Worm (Caenorhabditis elegans) whole organism, L2 larva: ENCODE measurements around the gene F54F2.6.

Experiments used
- C34F6.9 ChIP-seq: fragments of 150-350 bp; optimal IDR thresholded peaks from 2 replicates; lab custom pipeline; 2014; ENCODE audit warnings: missing biosample characterization, missing genetic modification characterization
- F13H6.1 ChIP-seq: sonication (generic microtip); optimal IDR thresholded peaks from 2 replicates; lab custom pipeline; 2016; ENCODE audit warnings: missing genetic modification characterization, missing compliant biosample characterization
- R02D3.7 ChIP-seq: fragments of 150-350 bp; optimal IDR thresholded peaks from 2 replicates; lab custom pipeline; 2014; ENCODE audit warnings: missing biosample characterization, missing genetic modification characterization
- Y55F3AM.14 ChIP-seq: fragments of 200-800 bp; sonication (Bioruptor generic); optimal IDR thresholded peaks from 2 replicates; lab custom pipeline; 2018; ENCODE audit warnings: mild to moderate bottlenecking, missing genetic modification characterization, missing compliant biosample characterization
- ZK546.5 ChIP-seq: sonication (generic microtip); optimal IDR thresholded peaks from 2 replicates; lab custom pipeline; 2017; ENCODE audit warnings: missing biosample characterization, missing genetic modification characterization
- ama-1 ChIP-seq: fragments of 150-350 bp; optimal IDR thresholded peaks from 2 replicates; lab custom pipeline; 2018; ENCODE audit warnings: inconsistent platforms
- ceh-16 ChIP-seq: fragments of 150-350 bp; optimal IDR thresholded peaks from 2 replicates; lab custom pipeline; 2014; ENCODE audit warnings: missing biosample characterization, missing genetic modification characterization
- ceh-82 ChIP-seq: fragments of 150-350 bp; optimal IDR thresholded peaks from 2 replicates; lab custom pipeline; 2014; ENCODE audit warnings: missing biosample characterization, missing genetic modification characterization
- crh-2 ChIP-seq: sonication (generic microtip); optimal IDR thresholded peaks from 2 replicates; lab custom pipeline; 2017; ENCODE audit warnings: missing biosample characterization, missing genetic modification characterization
- dmd-4 ChIP-seq: sonication (generic microtip); optimal IDR thresholded peaks from 2 replicates; lab custom pipeline; 2017; ENCODE audit warnings: missing biosample characterization, missing genetic modification characterization
- egl-27 ChIP-seq: sonication (generic microtip); optimal IDR thresholded peaks from 3 replicates; lab custom pipeline; 2017; ENCODE audit warnings: missing biosample characterization, missing genetic modification reagents, missing genetic modification characterization
- elt-1 ChIP-seq: fragments of 150-350 bp; optimal IDR thresholded peaks from 2 replicates; lab custom pipeline; 2014; ENCODE audit warnings: missing biosample characterization, missing genetic modification characterization
- elt-3 ChIP-seq: sonication (generic microtip); optimal IDR thresholded peaks from 2 replicates; lab custom pipeline; 2017; ENCODE audit warnings: missing biosample characterization, missing genetic modification characterization
- fos-1 ChIP-seq: fragments of 150-350 bp; optimal IDR thresholded peaks from 2 replicates; lab custom pipeline; 2014; ENCODE audit warnings: missing biosample characterization, missing genetic modification characterization
- gmeb-1 ChIP-seq: fragments of 150-350 bp; optimal IDR thresholded peaks from 2 replicates; lab custom pipeline; 2014; ENCODE audit warnings: missing biosample characterization, missing genetic modification characterization
- lin-11 ChIP-seq: fragments of 150-350 bp; sonication (generic microtip); optimal IDR thresholded peaks from 2 replicates; lab custom pipeline; 2014; ENCODE audit warnings: missing biosample characterization, missing genetic modification characterization, inconsistent platforms, mixed read lengths
- lin-13 ChIP-seq: fragments of 150-350 bp; optimal IDR thresholded peaks from 2 replicates; lab custom pipeline; 2014; ENCODE audit warnings: missing biosample characterization, missing genetic modification reagents, missing genetic modification characterization
- lin-39 ChIP-seq: fragments of 150-350 bp; optimal IDR thresholded peaks from 2 replicates; lab custom pipeline; 2014; ENCODE audit warnings: missing biosample characterization, missing genetic modification reagents, missing genetic modification characterization
- lsy-2 ChIP-seq, 2 experiments: fragments of 150-350 bp in 1 of 2; sonication (generic microtip) in 1 of 2; optimal IDR thresholded peaks; 2 replicates each; lab custom pipeline; 2014 to 2017; ENCODE audit warnings: missing biosample characterization in 2 of 2, missing genetic modification characterization in 2 of 2
- mab-5 ChIP-seq: fragments of 150-350 bp; optimal IDR thresholded peaks from 2 replicates; lab custom pipeline; 2014; ENCODE audit warnings: missing biosample characterization, missing genetic modification characterization
- mbf-1 ChIP-seq: sonication (generic microtip); optimal IDR thresholded peaks from 2 replicates; lab custom pipeline; 2017; ENCODE audit warnings: missing biosample characterization, missing genetic modification characterization
- mdl-1 ChIP-seq, 2 experiments: fragments of 150-350 bp in 1 of 2; sonication (generic microtip) in 1 of 2; optimal IDR thresholded peaks; 2 replicates each; lab custom pipeline; 2017; ENCODE audit warnings: missing biosample characterization in 2 of 2, missing genetic modification characterization in 2 of 2
- nhr-11 ChIP-seq: fragments of 150-350 bp; optimal IDR thresholded peaks from 2 replicates; lab custom pipeline; 2014; ENCODE audit warnings: missing biosample characterization, missing genetic modification characterization
- nhr-12 ChIP-seq: fragments of 150-350 bp; optimal IDR thresholded peaks from 2 replicates; lab custom pipeline; 2014; ENCODE audit warnings: missing biosample characterization, missing genetic modification characterization
- nhr-129 ChIP-seq: fragments of 150-350 bp; optimal IDR thresholded peaks from 2 replicates; lab custom pipeline; 2014; ENCODE audit warnings: missing biosample characterization, missing genetic modification characterization
- nhr-21 ChIP-seq: fragments of 150-350 bp; optimal IDR thresholded peaks from 2 replicates; lab custom pipeline; 2014; ENCODE audit warnings: missing biosample characterization, missing genetic modification characterization
- nhr-23 ChIP-seq: fragments of 150-350 bp; optimal IDR thresholded peaks from 2 replicates; lab custom pipeline; 2014; ENCODE audit warnings: missing biosample characterization, missing genetic modification reagents, missing genetic modification characterization
- nhr-237 ChIP-seq: fragments of 150-350 bp; optimal IDR thresholded peaks from 2 replicates; lab custom pipeline; 2014; ENCODE audit warnings: missing biosample characterization, missing genetic modification characterization
- nhr-25 ChIP-seq: fragments of 150-350 bp; sonication (generic microtip); optimal IDR thresholded peaks from 3 replicates; lab custom pipeline; 2014; ENCODE audit warnings: missing biosample characterization, missing genetic modification characterization
- nhr-6 ChIP-seq: fragments of 150-350 bp; optimal IDR thresholded peaks from 2 replicates; lab custom pipeline; 2014; ENCODE audit warnings: missing biosample characterization, missing genetic modification characterization
- nhr-77 ChIP-seq: fragments of 150-350 bp; optimal IDR thresholded peaks from 2 replicates; lab custom pipeline; 2014; ENCODE audit warnings: missing biosample characterization, missing genetic modification characterization
- peb-1 ChIP-seq: fragments of 150-350 bp; optimal IDR thresholded peaks from 2 replicates; lab custom pipeline; 2014; ENCODE audit warnings: missing biosample characterization, missing genetic modification characterization
- sem-4 ChIP-seq: fragments of 150-350 bp; optimal IDR thresholded peaks from 2 replicates; lab custom pipeline; 2014; ENCODE audit warnings: missing biosample characterization, missing genetic modification reagents, missing genetic modification characterization
- skn-1 ChIP-seq: sonication (generic microtip); optimal IDR thresholded peaks from 2 replicates; lab custom pipeline; 2017; ENCODE audit warnings: missing biosample characterization, missing genetic modification characterization
- sma-3 ChIP-seq: sonication (generic microtip); optimal IDR thresholded peaks from 2 replicates; lab custom pipeline; 2016; ENCODE audit warnings: missing genetic modification reagents, missing genetic modification characterization, missing compliant biosample characterization
- sma-9 ChIP-seq, 2 experiments: fragments of 150-350 bp in 1 of 2; sonication (generic microtip) in 1 of 2; optimal IDR thresholded peaks; 2 replicates each; lab custom pipeline; 2014 to 2016; ENCODE audit warnings: missing genetic modification characterization in 2 of 2, mild to moderate bottlenecking in 1 of 2, missing biosample characterization in 1 of 2, missing compliant biosample characterization in 1 of 2, missing genetic modification reagents in 1 of 2, moderate library complexity in 1 of 2
- snpc-4 ChIP-seq: fragments of 150-350 bp; optimal IDR thresholded peaks from 2 replicates; lab custom pipeline; 2014; ENCODE audit warnings: missing biosample characterization, missing genetic modification characterization
- unc-39 ChIP-seq: fragments of 150-350 bp; optimal IDR thresholded peaks from 2 replicates; lab custom pipeline; 2014; ENCODE audit warnings: missing biosample characterization, missing genetic modification characterization
- unc-55 ChIP-seq: fragments of 150-350 bp; sonication (generic microtip); optimal IDR thresholded peaks from 3 replicates; lab custom pipeline; 2014; ENCODE audit warnings: missing biosample characterization, missing genetic modification reagents, missing genetic modification characterization
- unc-62 ChIP-seq: fragments of 150-350 bp; optimal IDR thresholded peaks from 2 replicates; lab custom pipeline; 2014; ENCODE audit warnings: missing biosample characterization, missing genetic modification reagents, missing genetic modification characterization
- zag-1 ChIP-seq: fragments of 150-350 bp; optimal IDR thresholded peaks from 2 replicates; lab custom pipeline; 2014; ENCODE audit warnings: missing biosample characterization, missing genetic modification characterization
- ztf-11 ChIP-seq: sonication (generic microtip); optimal IDR thresholded peaks from 2 replicates; lab custom pipeline; 2017; ENCODE audit warnings: missing biosample characterization, missing genetic modification characterization
- ztf-4 ChIP-seq: fragments of 150-350 bp; optimal IDR thresholded peaks from 2 replicates; lab custom pipeline; 2014; ENCODE audit warnings: missing biosample characterization, missing genetic modification characterization

F54F2.6 gene

ce11 chrIII:8788690-8789089 is 11.8 kb downstream of the F54F2.6 start:
- TF ChIP-seq peb-1 (tag; lab: Kevin White, UChicago) (no peak), nhr-237 (tag; lab: Kevin White, UChicago) (no peak), F13H6.1 (tag; lab: Kevin White, UChicago) (peak; percentile 16), nhr-21 (tag; lab: Kevin White, UChicago) (no peak), elt-3 (no peak), nhr-11 (tag; lab: Kevin White, UChicago) (no peak), unc-55 (peak; percentile 3), sem-4 (no peak), mdl-1 (tag; optimal IDR thresholded peaks at IDR 0.05; lab: Kevin White, UChicago) (no peak), C34F6.9 (tag; lab: Kevin White, UChicago) (peak; percentile 33), snpc-4 (tag; lab: Kevin White, UChicago) (no peak), lin-13 (GFP tag; lab: Kevin White, UChicago) (no peak)

ce11 chrIII:8786077-8786476 is 14.4 kb downstream of the F54F2.6 start, which contains the start of gene K02D10.8:
Gene K02D10.8 (plus strand): TSS chrIII:8786377.
- TF ChIP-seq ZK546.5 (tag; lab: Kevin White, UChicago) (no peak), lsy-2 (tag; optimal IDR thresholded peaks at IDR 0.05; lab: Kevin White, UChicago) (no peak), nhr-77 (no peak), nhr-12 (no peak), nhr-23 (tag; lab: Kevin White, UChicago) (no peak), peb-1 (tag; lab: Kevin White, UChicago) (no peak), ceh-16 (tag; lab: Kevin White, UChicago) (no peak), nhr-21 (tag; lab: Kevin White, UChicago) (no peak), unc-39 (tag; lab: Kevin White, UChicago) (no peak), ceh-82 (no peak), zag-1 (tag; lab: Kevin White, UChicago) (no peak), mbf-1 (tag; lab: Kevin White, UChicago) (no peak), snpc-4 (tag; lab: Kevin White, UChicago) (no peak), ama-1 (lab: Kevin White, UChicago) (no peak), lin-39 (tag; lab: Kevin White, UChicago) (no peak), lin-11 (tag; lab: Kevin White, UChicago) (no peak), Y55F3AM.14 (GFP tag; lab: Kevin White, UChicago) (no peak), R02D3.7 (no peak)

ce11 chrIII:8785426-8785825 is 15.1 kb downstream of the F54F2.6 start:
- TF ChIP-seq nhr-129 (tag; lab: Kevin White, UChicago), result peak; percentile 91
- no peak for TF ChIP-seq elt-1
- no peak for TF ChIP-seq nhr-237 (tag; lab: Kevin White, UChicago)
- TF ChIP-seq R02D3.7, result no peak
- TF ChIP-seq C34F6.9 (tag; lab: Kevin White, UChicago), result peak; percentile 87
- TF ChIP-seq sem-4, result peak; percentile 12
- no peak for TF ChIP-seq mbf-1 (tag; lab: Kevin White, UChicago)
- TF ChIP-seq unc-55, result peak; percentile 54
- TF ChIP-seq crh-2 (tag; lab: Kevin White, UChicago), result peak; percentile 93
- TF ChIP-seq lsy-2 (tag; optimal IDR thresholded peaks at IDR 0.05; lab: Kevin White, UChicago), result peak in 1 of 2 experiments; percentile 59
- no peak for TF ChIP-seq lin-13 (GFP tag; lab: Kevin White, UChicago)
- peak; percentile 88 for TF ChIP-seq sma-9 (GFP tag; optimal IDR thresholded peaks at IDR 0.05; lab: Kevin White, UChicago)
- no peak for TF ChIP-seq sma-9 (tag; optimal IDR thresholded peaks at IDR 0.05; lab: Kevin White, UChicago)
- TF ChIP-seq snpc-4 (tag; lab: Kevin White, UChicago), result no peak
- TF ChIP-seq fos-1 (tag; lab: Kevin White, UChicago), result peak; percentile 57
- TF ChIP-seq F13H6.1 (tag; lab: Kevin White, UChicago), result peak; percentile 81
- peak; percentile 53 for TF ChIP-seq lin-11 (tag; lab: Kevin White, UChicago)
- TF ChIP-seq mdl-1 (tag; optimal IDR thresholded peaks at IDR 0.05; lab: Kevin White, UChicago), result peak; percentile 66 to 86
- TF ChIP-seq gmeb-1, result peak; percentile 18

ce11 chrIII:8784500-8784899 is 16.0 kb downstream of the F54F2.6 start:
- TF ChIP-seq unc-55 (peak; percentile 49), sma-3 (no peak), F13H6.1 (tag; lab: Kevin White, UChicago) (no peak), C34F6.9 (tag; lab: Kevin White, UChicago) (peak; percentile 32)

- no peak for TF ChIP-seq unc-55
- TF ChIP-seq unc-62 (GFP tag; lab: Kevin White, UChicago), result no peak
- TF ChIP-seq nhr-21 (tag; lab: Kevin White, UChicago), result no peak
- TF ChIP-seq peb-1 (tag; lab: Kevin White, UChicago), result no peak
- TF ChIP-seq lin-13 (GFP tag; lab: Kevin White, UChicago), result no peak
- TF ChIP-seq nhr-129 (tag; lab: Kevin White, UChicago), result peak; percentile 47
- no peak for TF ChIP-seq elt-1
- no peak for TF ChIP-seq mbf-1 (tag; lab: Kevin White, UChicago)
- no peak for TF ChIP-seq R02D3.7
- TF ChIP-seq egl-27, result no peak
- TF ChIP-seq ztf-4 (tag; lab: Kevin White, UChicago), result no peak
- TF ChIP-seq mab-5, result no peak
- peak in 1 of 2 experiments; percentile 4 for TF ChIP-seq lsy-2 (tag; optimal IDR thresholded peaks at IDR 0.05; lab: Kevin White, UChicago)
- no peak for TF ChIP-seq lin-39 (tag; lab: Kevin White, UChicago)
- TF ChIP-seq crh-2 (tag; lab: Kevin White, UChicago), result peak; percentile 67
- TF ChIP-seq dmd-4 (tag; lab: Kevin White, UChicago), result no peak
- TF ChIP-seq ztf-11 (tag; lab: Kevin White, UChicago), result no peak
- peak; percentile 51 for TF ChIP-seq nhr-25 (tag; lab: Kevin White, UChicago)
- TF ChIP-seq nhr-6 (tag; lab: Kevin White, UChicago), result no peak
- no peak for TF ChIP-seq sem-4
- TF ChIP-seq fos-1 (tag; lab: Kevin White, UChicago), result peak; percentile 60
- no peak for TF ChIP-seq sma-3
- TF ChIP-seq skn-1 (tag; lab: Kevin White, UChicago), result peak; percentile 7
Measured at ce11 chrIII:8782744-8783143, 17.8 kb downstream of the F54F2.6 start.
